Worm (Caenorhabditis elegans) whole organism, L1 larva: Measurements from ENCODE around the gene K08E7.6.

Source experiments
- ama-1 ChIP-seq: fragments of 150-350 bp; optimal IDR thresholded peaks from 2 replicates; lab custom pipeline; 2014
- dpl-1 ChIP-seq, 3 experiments: fragments of 150-350 bp in 2 of 3; sonication (generic microtip) in 1 of 3; optimal IDR thresholded peaks; 2 replicates each; lab custom pipeline; 2014 to 2017; ENCODE audit warnings: missing biosample characterization in 3 of 3, missing genetic modification characterization in 3 of 3, missing genetic modification reagents in 3 of 3
- lin-39 ChIP-seq: fragments of 150-350 bp; optimal IDR thresholded peaks from 2 replicates; lab custom pipeline; 2014; ENCODE audit warnings: missing biosample characterization, missing genetic modification reagents, missing genetic modification characterization
- nhr-76 ChIP-seq: sonication (generic microtip); optimal IDR thresholded peaks from 2 replicates; lab custom pipeline; 2017; ENCODE audit warnings: missing biosample characterization, missing genetic modification characterization
- nhr-77 ChIP-seq: fragments of 150-350 bp; optimal IDR thresholded peaks from 2 replicates; lab custom pipeline; 2014; ENCODE audit warnings: missing biosample characterization, missing genetic modification characterization
- snu-23 ChIP-seq: sonication (generic microtip); optimal IDR thresholded peaks from 2 replicates; lab custom pipeline; 2016; ENCODE audit warnings: missing genetic modification characterization, missing compliant biosample characterization
- tbx-2 ChIP-seq: sonication (generic microtip); optimal IDR thresholded peaks from 2 replicates; lab custom pipeline; 2016; ENCODE audit warnings: missing genetic modification characterization, missing compliant biosample characterization

- TF ChIP-seq dpl-1 (GFP tag; optimal IDR thresholded peaks at IDR 0.05; lab: Kevin White, UChicago) (no peak), ama-1 (lab: Kevin White, UChicago) (no peak), snu-23 (no peak), lin-39 (no peak), tbx-2 (tag; lab: Kevin White, UChicago) (no peak), nhr-77 (tag; lab: Kevin White, UChicago) (no peak), nhr-76 (tag; lab: Kevin White, UChicago) (no peak)
These were observed 44.6 kb downstream of the K08E7.6 start for ce11 chrIV:12536358-12536757.
